Fruit fly (Drosophila melanogaster): ENCODE data around the gene Nckx30C.
A peak's percentile ranks its signal among the peaks of the same experiment; 100 is the strongest.

The Nckx30C gene

DNA sequence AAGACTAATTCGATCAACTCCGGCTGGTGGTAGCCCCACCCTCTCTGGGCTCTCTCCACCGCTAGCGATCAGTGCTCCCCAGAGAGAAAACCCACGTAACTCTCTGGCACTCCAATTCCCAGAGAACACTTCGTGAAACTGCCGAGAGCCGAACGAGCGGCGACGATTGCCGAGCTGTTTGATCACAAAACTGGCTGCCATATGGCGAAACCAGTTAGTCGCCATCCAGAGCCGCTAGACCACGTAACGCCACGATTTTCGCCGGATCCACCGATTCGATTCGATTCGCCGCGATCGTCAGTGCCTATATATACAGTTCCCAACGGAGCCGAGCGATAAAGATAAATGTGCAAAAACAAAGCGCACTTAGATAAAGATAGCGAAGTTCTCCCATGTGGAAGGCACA, 35.9 kb upstream of the Nckx30C start, which contains the start of gene IP3K1 (continued):
- TF ChIP-seq CG7368 (GFP tag; optimal IDR thresholded peaks at IDR 0.05), result peak; percentile 39
- TF ChIP-seq CG11294 (GFP tag; IDR thresholded peaks at IDR 0.05), result no peak
- peak; percentile 54 for TF ChIP-seq fkh (GFP tag; optimal IDR thresholded peaks at IDR 0.05)
- TF ChIP-seq fd85E (GFP tag; optimal IDR thresholded peaks at IDR 0.05), result no peak
- TF ChIP-seq Sox102F (GFP tag; optimal IDR thresholded peaks at IDR 0.05), result peak; percentile 75
- peak; percentile 81; the same call in 2 of the 3 replicates for TF ChIP-seq eg (GFP tag; IDR thresholded peaks at IDR 0.05)
- peak; percentile 60 for TF ChIP-seq Sox14 (GFP tag; optimal IDR thresholded peaks at IDR 0.05)
- no peak for TF ChIP-seq Smox (GFP tag; optimal IDR thresholded peaks at IDR 0.05)
- TF ChIP-seq CG6808 (GFP tag; optimal IDR thresholded peaks at IDR 0.05), result peak; percentile 43
- peak; percentile 82 for TF ChIP-seq net (GFP tag; optimal IDR thresholded peaks at IDR 0.05)
- TF ChIP-seq CG10631 (GFP tag; optimal IDR thresholded peaks at IDR 0.05), result no peak
- TF ChIP-seq CG6163 (GFP tag; IDR thresholded peaks at IDR 0.05), result peak; percentile 80; the same call in 2 of the 3 replicates
- no peak for TF ChIP-seq achi (GFP tag; optimal IDR thresholded peaks at IDR 0.05)
- TF ChIP-seq CG6854 (GFP tag; optimal IDR thresholded peaks at IDR 0.05), result peak; percentile 88
- peak; percentile 77 for TF ChIP-seq CG9139 (GFP tag; optimal IDR thresholded peaks at IDR 0.05)
- TF ChIP-seq CG10669 (GFP tag; optimal IDR thresholded peaks at IDR 0.05), result peak; percentile 25
- TF ChIP-seq dsx (GFP tag; optimal IDR thresholded peaks at IDR 0.05; ENCODE audit: poor library complexity, severe bottlenecking), result peak; percentile 53
- no peak for TF ChIP-seq OdsH (GFP tag; optimal IDR thresholded peaks at IDR 0.05)

DNA sequence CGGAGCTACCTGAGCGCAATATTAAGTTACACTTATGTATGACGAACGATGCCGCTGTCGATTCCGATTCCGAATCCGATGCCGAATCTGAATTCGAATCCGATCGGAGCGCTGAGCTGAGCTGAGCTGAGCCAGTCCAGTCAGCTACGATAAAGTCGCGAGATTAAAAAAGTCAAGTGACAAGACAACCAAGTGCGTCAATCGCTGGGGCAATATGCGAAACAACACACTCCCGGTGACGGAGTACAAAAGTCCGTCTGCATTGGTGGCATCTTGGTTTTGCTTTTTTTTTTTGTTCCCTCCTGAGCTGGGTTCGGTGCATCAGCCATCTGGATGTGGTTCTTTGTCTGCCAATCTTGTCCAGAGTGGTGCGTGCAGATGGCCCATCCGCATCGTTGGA, 33.5 kb upstream of the Nckx30C start:
- TF ChIP-seq Ets96B (tag; optimal IDR thresholded peaks at IDR 0.05) (no peak), Hr4 (GFP tag; optimal IDR thresholded peaks at IDR 0.05) (no peak), acj6 (GFP tag; optimal IDR thresholded peaks at IDR 0.05) (no peak), CG9139 (GFP tag; optimal IDR thresholded peaks at IDR 0.05) (no peak), CG7368 (GFP tag; optimal IDR thresholded peaks at IDR 0.05) (no peak), Hr39 (GFP tag; optimal IDR thresholded peaks at IDR 0.05) (no peak), cyc (GFP tag; optimal IDR thresholded peaks at IDR 0.05) (no peak), CG6163 (GFP tag; IDR thresholded peaks at IDR 0.05) (no peak), CG16779 (tag; optimal IDR thresholded peaks at IDR 0.05) (no peak), CG32006 (GFP tag; optimal IDR thresholded peaks at IDR 0.05) (no peak), CG3032 (tag; optimal IDR thresholded peaks at IDR 0.05) (no peak), esn (GFP tag; optimal IDR thresholded peaks at IDR 0.05) (no peak), lz (GFP tag; optimal IDR thresholded peaks at IDR 0.05) (no peak), fd85E (GFP tag; optimal IDR thresholded peaks at IDR 0.05) (no peak), CG8119 (GFP tag; IDR thresholded peaks at IDR 0.05) (no peak), dac (GFP tag; optimal IDR thresholded peaks at IDR 0.05) (no peak), CG6808 (GFP tag; optimal IDR thresholded peaks at IDR 0.05) (peak; percentile 7), ss (GFP tag; optimal IDR thresholded peaks at IDR 0.05) (peak; percentile 37 to 65), topi (GFP tag; optimal IDR thresholded peaks at IDR 0.05) (no peak), svp (GFP tag) (peak; percentile 90), net (GFP tag; optimal IDR thresholded peaks at IDR 0.05) (peak; percentile 5), CG8319 (GFP tag; optimal IDR thresholded peaks at IDR 0.05) (no peak), CG6276 (GFP tag; optimal IDR thresholded peaks at IDR 0.05) (no peak), Sox14 (GFP tag; optimal IDR thresholded peaks at IDR 0.05) (peak; percentile 46), CG10631 (GFP tag; optimal IDR thresholded peaks at IDR 0.05) (no peak), Eip78C (GFP tag) (no peak), Eip75B (GFP tag; optimal IDR thresholded peaks at IDR 0.05) (no peak), CG11294 (GFP tag; IDR thresholded peaks at IDR 0.05) (no peak), vri (GFP tag; optimal IDR thresholded peaks at IDR 0.05) (no peak), dsx (GFP tag; optimal IDR thresholded peaks at IDR 0.05; ENCODE audit: poor library complexity, severe bottlenecking) (no peak), Sox102F (GFP tag; optimal IDR thresholded peaks at IDR 0.05) (no peak), achi (GFP tag; optimal IDR thresholded peaks at IDR 0.05) (no peak), CG6792 (GFP tag; optimal IDR thresholded peaks at IDR 0.05) (no peak), CG10669 (GFP tag; optimal IDR thresholded peaks at IDR 0.05) (no peak), CG6854 (GFP tag; optimal IDR thresholded peaks at IDR 0.05) (no peak), OdsH (GFP tag; optimal IDR thresholded peaks at IDR 0.05) (no peak), pdm3 (GFP tag; optimal IDR thresholded peaks at IDR 0.05) (no peak), CG11762 (GFP tag; optimal IDR thresholded peaks at IDR 0.05; ENCODE audit: insufficient read depth) (no peak), Met (GFP tag; optimal IDR thresholded peaks at IDR 0.05) (no peak), eg (GFP tag; IDR thresholded peaks at IDR 0.05) (no peak), CG4318 (GFP tag; optimal IDR thresholded peaks at IDR 0.05) (no peak), fkh (GFP tag; optimal IDR thresholded peaks at IDR 0.05) (no peak), Sox15 (GFP tag; optimal IDR thresholded peaks at IDR 0.05) (no peak), fd59A (GFP tag; optimal IDR thresholded peaks at IDR 0.05) (no peak), Smox (GFP tag; optimal IDR thresholded peaks at IDR 0.05) (no peak)

Data from whole organism, prepupa.